Fruit fly (Drosophila melanogaster): ENCODE data around the gene elav.

The elav gene

dm6 chrX:520215-520861 is 2.7 kb downstream of the elav start:
- no peak for TF ChIP-seq CG13424 (tag; optimal IDR thresholded peaks at IDR 0.05)
- TF ChIP-seq CG17612 (GFP tag; IDR thresholded peaks at IDR 0.05), result no peak
- TF ChIP-seq Trl (optimal IDR thresholded peaks at IDR 0.05), result peak in 1 of 2 experiments; percentile 2
- TF ChIP-seq Trl (GFP tag; optimal IDR thresholded peaks at IDR 0.05), result no peak
- TF ChIP-seq hbn (GFP tag; IDR thresholded peaks at IDR 0.05; ENCODE audit: partially characterized antibody), result 0 out of 2 replicates have a peak, but pooled peaks have one; percentile 13
- peak; percentile 100 for TF ChIP-seq pros (GFP tag; optimal IDR thresholded peaks at IDR 0.05)
- TF ChIP-seq Med (GFP tag), result peak; percentile 43
- TF ChIP-seq HHEX (GFP tag; optimal IDR thresholded peaks at IDR 0.05), result no peak
- TF ChIP-seq CG10959 (GFP tag; IDR thresholded peaks at IDR 0.05), result no peak
- no peak for TF ChIP-seq wor (GFP tag; IDR thresholded peaks at IDR 0.05)
- TF ChIP-seq Optix (GFP tag; IDR thresholded peaks at IDR 0.05), result no peak
- TF ChIP-seq chinmo (GFP tag; IDR thresholded peaks at IDR 0.05; ENCODE audit: partially characterized antibody), result 0 out of 4 replicates have a peak, but pooled peaks have one; percentile 71
- TF ChIP-seq klu (GFP tag; IDR thresholded peaks at IDR 0.05), result no peak
- TF ChIP-seq CG13894 (tag; optimal IDR thresholded peaks at IDR 0.05), result peak; percentile 59
- peak; percentile 9 for TF ChIP-seq pfk (GFP tag; optimal IDR thresholded peaks at IDR 0.05)
- no peak for TF ChIP-seq Rx (GFP tag; IDR thresholded peaks at IDR 0.05)
- no peak for TF ChIP-seq Hand (GFP tag; optimal IDR thresholded peaks at IDR 0.05)
- no peak for TF ChIP-seq D19A (tag; optimal IDR thresholded peaks at IDR 0.05)
- no peak for TF ChIP-seq vnd (GFP tag; IDR thresholded peaks at IDR 0.05; ENCODE audit: partially characterized antibody)
- peak; percentile 71 for TF ChIP-seq kni (GFP tag; optimal IDR thresholded peaks at IDR 0.05)
- TF ChIP-seq CG15514 (GFP tag; optimal IDR thresholded peaks at IDR 0.05), result peak; percentile 21
- peak; percentile 89 for TF ChIP-seq nerfin-1 (tag; optimal IDR thresholded peaks at IDR 0.05)
- TF ChIP-seq Nf-YC (tag; optimal IDR thresholded peaks at IDR 0.05), result peak; percentile 82
- TF ChIP-seq lab (GFP tag; optimal IDR thresholded peaks at IDR 0.05), result no peak
- TF ChIP-seq slbo (GFP tag; IDR thresholded peaks at IDR 0.05), result no peak
- no peak for TF ChIP-seq toy (GFP tag; IDR thresholded peaks at IDR 0.05)
- no peak for TF ChIP-seq CG8388 (GFP tag; optimal IDR thresholded peaks at IDR 0.05)
- TF ChIP-seq sens (GFP tag), result peak; percentile 57
- TF ChIP-seq Asciz (GFP tag; optimal IDR thresholded peaks at IDR 0.05), result no peak
- peak; percentile 13; the same call in 1 of the 2 replicates for TF ChIP-seq Adf1 (GFP tag; IDR thresholded peaks at IDR 0.05)
- no peak for TF ChIP-seq CG9876 (GFP tag; optimal IDR thresholded peaks at IDR 0.05)
- no peak for TF ChIP-seq psq (GFP tag; optimal IDR thresholded peaks at IDR 0.05)
- no peak for TF ChIP-seq Antp (GFP tag; optimal IDR thresholded peaks at IDR 0.05)
- no peak for TF ChIP-seq sqz (GFP tag; optimal IDR thresholded peaks at IDR 0.05)
- no peak for TF ChIP-seq gt (GFP tag; IDR thresholded peaks at IDR 0.05)
- TF ChIP-seq danr (GFP tag; IDR thresholded peaks at IDR 0.05), result no peak
- TF ChIP-seq Nf-YB (GFP tag; optimal IDR thresholded peaks at IDR 0.05), result peak; percentile 12
- peak; percentile 24; the same call in 1 of the 2 replicates for TF ChIP-seq vvl (GFP tag; IDR thresholded peaks at IDR 0.05)
- peak; percentile 78 for TF ChIP-seq Deaf1 (tag; optimal IDR thresholded peaks at IDR 0.05)
- TF ChIP-seq tx (GFP tag; optimal IDR thresholded peaks at IDR 0.05), result no peak
- TF ChIP-seq ewg (GFP tag; optimal IDR thresholded peaks at IDR 0.05), result peak; percentile 41
- TF ChIP-seq caup (GFP tag; optimal IDR thresholded peaks at IDR 0.05; ENCODE audit: severe bottlenecking), result no peak
- TF ChIP-seq Dek (tag; optimal IDR thresholded peaks at IDR 0.05), result no peak
- peak; percentile 79 for TF ChIP-seq crol (GFP tag; IDR thresholded peaks at IDR 0.05)
- no peak for TF ChIP-seq lbe (GFP tag; optimal IDR thresholded peaks at IDR 0.05)
- no peak for TF ChIP-seq fd96Cb (tag; optimal IDR thresholded peaks at IDR 0.05)
- TF ChIP-seq CG31441 (GFP tag; IDR thresholded peaks at IDR 0.05), result no peak
- TF ChIP-seq CG3847 (GFP tag; IDR thresholded peaks at IDR 0.05), result no peak
- no peak for TF ChIP-seq Sry-δ (GFP tag; optimal IDR thresholded peaks at IDR 0.05)
- TF ChIP-seq CG1832 (GFP tag; optimal IDR thresholded peaks at IDR 0.05), result peak; percentile 65

Data from whole organism, embryonic.